Fruit fly (Drosophila melanogaster) whole organism, embryonic: ENCODE results near the gene CG6766.

Experiments used
- Blimp-1 ChIP-seq: fragments of 200-800 bp; sonication (Bioruptor generic); optimal IDR thresholded peaks from 3 replicates; lab custom pipeline; 2018; ENCODE audit warnings: missing biosample characterization, missing genetic modification characterization, mild to moderate bottlenecking, moderate library complexity, missing genetic modification reagents
- CG11723 ChIP-seq: fragments of 200-800 bp; sonication (Bioruptor generic); optimal IDR thresholded peaks from 2 replicates; lab custom pipeline; 2017; ENCODE audit warnings: missing biosample characterization, mild to moderate bottlenecking, missing genetic modification characterization
- CG12104 ChIP-seq: fragments of 200-800 bp; sonication (Bioruptor generic); optimal IDR thresholded peaks from 3 replicates; lab custom pipeline; 2016; ENCODE audit warnings: missing biosample characterization, missing genetic modification characterization
- CG12236 ChIP-seq: fragments of 200-800 bp; sonication (Bioruptor generic); optimal IDR thresholded peaks from 2 replicates; lab custom pipeline; 2016; ENCODE audit warnings: missing biosample characterization, missing genetic modification characterization
- CG12299 ChIP-seq: fragments of 200-800 bp; sonication (Bioruptor generic); optimal IDR thresholded peaks from 2 replicates; lab custom pipeline; 2018; ENCODE audit warnings: missing biosample characterization, mild to moderate bottlenecking, missing genetic modification characterization
- CG13123 ChIP-seq: fragments of 200-800 bp; sonication (Bioruptor generic); optimal IDR thresholded peaks from 2 replicates; lab custom pipeline; 2016; ENCODE audit warnings: missing biosample characterization, missing genetic modification characterization
- CG13775 ChIP-seq: fragments of 200-800 bp; sonication (Bioruptor generic); optimal IDR thresholded peaks from 3 replicates; lab custom pipeline; 2017; ENCODE audit warnings: missing biosample characterization, mild to moderate bottlenecking, missing genetic modification characterization
- CG16815 ChIP-seq: fragments of 200-800 bp; sonication (Bioruptor generic); optimal IDR thresholded peaks from 3 replicates; lab custom pipeline; 2017; ENCODE audit warnings: missing biosample characterization, mild to moderate bottlenecking, missing genetic modification characterization
- CG17359 ChIP-seq: fragments of 200-800 bp; sonication (Bioruptor generic); optimal IDR thresholded peaks from 3 replicates; lab custom pipeline; 2018; ENCODE audit warnings: missing biosample characterization, mild to moderate bottlenecking, missing genetic modification characterization, moderate library complexity
- CG17802 ChIP-seq: fragments of 200-800 bp; sonication (Bioruptor generic); optimal IDR thresholded peaks from 2 replicates; lab custom pipeline; 2018; ENCODE audit warnings: missing biosample characterization, mild to moderate bottlenecking, missing genetic modification characterization, moderate library complexity
- CG18476 ChIP-seq: fragments of 200-800 bp; sonication (Bioruptor generic); optimal IDR thresholded peaks from 2 replicates; lab custom pipeline; 2016; ENCODE audit warnings: missing biosample characterization, mild to moderate bottlenecking, missing genetic modification characterization
- CG3163 ChIP-seq: fragments of 200-800 bp; sonication (Bioruptor generic); optimal IDR thresholded peaks from 3 replicates; lab custom pipeline; 2016; ENCODE audit warnings: missing biosample characterization, missing genetic modification characterization
- CG4282 ChIP-seq: fragments of 200-800 bp; sonication (Bioruptor generic); optimal IDR thresholded peaks from 2 replicates; lab custom pipeline; 2016; ENCODE audit warnings: missing biosample characterization, missing genetic modification characterization
- CG4707 ChIP-seq: fragments of 200-800 bp; sonication (Bioruptor generic); optimal IDR thresholded peaks from 2 replicates; lab custom pipeline; 2018; ENCODE audit warnings: missing biosample characterization, mild to moderate bottlenecking, missing genetic modification characterization, moderate library complexity
- CG7963 ChIP-seq: fragments of 200-800 bp; sonication (Bioruptor generic); IDR thresholded peaks from 3 replicates; pipeline ENCODE4 v1.3.6; 2022; ENCODE audit warnings: missing biosample characterization, missing genetic modification characterization; ENCODE audit not compliant: partially characterized antibody
- Chrac-16 ChIP-seq: fragments of 200-800 bp; sonication (Bioruptor generic); optimal IDR thresholded peaks from 3 replicates; lab custom pipeline; 2016; ENCODE audit warnings: missing biosample characterization, missing genetic modification characterization
- CrebB ChIP-seq: fragments of 200-800 bp; sonication (Bioruptor generic); optimal IDR thresholded peaks from 3 replicates; lab custom pipeline; 2018; ENCODE audit warnings: missing biosample characterization, mild to moderate bottlenecking, missing genetic modification characterization
- HLH4C ChIP-seq: fragments of 200-800 bp; sonication (Bioruptor generic); IDR thresholded peaks from 3 replicates; pipeline ENCODE4 v1.3.6; 2022; ENCODE audit warnings: missing biosample characterization, missing genetic modification characterization; ENCODE audit not compliant: partially characterized antibody
- Hand ChIP-seq: fragments of 200-800 bp; sonication (Bioruptor generic); optimal IDR thresholded peaks from 2 replicates; lab custom pipeline; 2017; ENCODE audit warnings: mild to moderate bottlenecking, missing biosample characterization, missing genetic modification reagents, missing genetic modification characterization
- Hr78 ChIP-seq, 2 experiments: fragments of 200-800 bp in 1 of 2; fragments of >200 bp in 1 of 2; sonication (Bioruptor generic) in 1 of 2; optimal IDR thresholded peaks; 2 replicates each; lab custom pipeline; 2017 to 2019; ENCODE audit warnings: missing biosample characterization in 2 of 2, missing genetic modification characterization in 2 of 2, mild to moderate bottlenecking in 1 of 2, moderate library complexity in 1 of 2
- Lpt ChIP-seq: fragments of >200 bp; optimal IDR thresholded peaks from 2 replicates; lab custom pipeline; 2018; ENCODE audit warnings: missing biosample characterization, missing genetic modification characterization
- Mrtf ChIP-seq: fragments of 200-800 bp; sonication (Bioruptor generic); IDR thresholded peaks from 3 replicates; pipeline ENCODE4 v1.3.6; 2022; ENCODE audit warnings: missing biosample characterization, missing genetic modification characterization
- NC2β ChIP-seq: fragments of 200-800 bp; sonication (Bioruptor generic); optimal IDR thresholded peaks from 2 replicates; lab custom pipeline; 2016; ENCODE audit warnings: missing biosample characterization, missing genetic modification characterization
- Neu2 ChIP-seq: fragments of 200-800 bp; sonication (Bioruptor generic); optimal IDR thresholded peaks from 3 replicates; lab custom pipeline; 2016; ENCODE audit warnings: missing biosample characterization, missing genetic modification characterization, borderline replicate concordance
- Side ChIP-seq: fragments of 200-800 bp; sonication (Bioruptor generic); optimal IDR thresholded peaks from 2 replicates; lab custom pipeline; 2016; ENCODE audit warnings: missing biosample characterization, missing genetic modification characterization
- Taf1 ChIP-seq: fragments of 200-800 bp; sonication (Bioruptor generic); IDR thresholded peaks from 2 replicates; pipeline ENCODE4 v1.3.6; 2022; ENCODE audit warnings: missing biosample characterization, missing genetic modification characterization
- ase ChIP-seq: fragments of 200-800 bp; sonication (Bioruptor generic); IDR thresholded peaks from 3 replicates; pipeline ENCODE4 v1.3.6; 2022; ENCODE audit warnings: missing biosample characterization, missing genetic modification characterization
- bowl ChIP-seq: fragments of 200-800 bp; sonication (Bioruptor generic); IDR thresholded peaks from 2 replicates; pipeline ENCODE4 v1.3.6; 2022; ENCODE audit warnings: missing biosample characterization, missing genetic modification characterization
- cg ChIP-seq: fragments of 200-800 bp; sonication (Bioruptor generic); optimal IDR thresholded peaks from 3 replicates; lab custom pipeline; 2019; ENCODE audit warnings: missing biosample characterization, mild to moderate bottlenecking, missing genetic modification characterization, moderate library complexity
- corto ChIP-seq: fragments of 200-800 bp; sonication (Bioruptor generic); optimal IDR thresholded peaks from 2 replicates; lab custom pipeline; 2016; ENCODE audit warnings: missing biosample characterization, mild to moderate bottlenecking, missing genetic modification characterization, moderate library complexity
- da ChIP-seq: fragments of 200-800 bp; sonication (Bioruptor generic); optimal IDR thresholded peaks from 2 replicates; lab custom pipeline; 2016; ENCODE audit warnings: missing biosample characterization, missing genetic modification characterization
- dmrt11E ChIP-seq: fragments of 200-800 bp; sonication (Bioruptor generic); optimal IDR thresholded peaks from 3 replicates; lab custom pipeline; 2018; ENCODE audit warnings: missing biosample characterization, mild to moderate bottlenecking, missing genetic modification characterization, moderate library complexity
- knrl ChIP-seq: fragments of 200-800 bp; sonication (Bioruptor generic); IDR thresholded peaks from 3 replicates; pipeline ENCODE4 v1.3.6; 2022; ENCODE audit warnings: missing biosample characterization, missing genetic modification characterization; ENCODE audit not compliant: partially characterized antibody
- odd ChIP-seq: fragments of 200-800 bp; sonication (Bioruptor generic); optimal IDR thresholded peaks from 2 replicates; lab custom pipeline; 2017; ENCODE audit warnings: missing biosample characterization, mild to moderate bottlenecking, missing genetic modification characterization
- peb ChIP-seq: fragments of 200-800 bp; sonication (Bioruptor generic); IDR thresholded peaks from 2 replicates; pipeline ENCODE4 v1.3.6; 2022; ENCODE audit warnings: missing biosample characterization, missing genetic modification characterization
- pros ChIP-seq: fragments of 200-800 bp; sonication (Bioruptor generic); optimal IDR thresholded peaks from 3 replicates; lab custom pipeline; 2019; ENCODE audit warnings: missing biosample characterization, mild to moderate bottlenecking, missing genetic modification characterization, moderate library complexity
- ro ChIP-seq: fragments of 200-800 bp; sonication (Bioruptor generic); IDR thresholded peaks from 2 replicates; pipeline ENCODE4 v1.3.6; 2022; ENCODE audit warnings: missing biosample characterization, missing genetic modification characterization
- schlank ChIP-seq: fragments of 200-800 bp; sonication (Bioruptor generic); optimal IDR thresholded peaks from 2 replicates; lab custom pipeline; 2018; ENCODE audit warnings: missing biosample characterization, mild to moderate bottlenecking, missing genetic modification characterization
- sisA ChIP-seq: fragments of 200-800 bp; sonication (Bioruptor generic); IDR thresholded peaks from 2 replicates; pipeline ENCODE4 v1.3.6; 2022; ENCODE audit warnings: missing biosample characterization, missing genetic modification characterization
- slbo ChIP-seq: fragments of 200-800 bp; sonication (Bioruptor generic); IDR thresholded peaks from 2 replicates; pipeline ENCODE4 v1.3.6; 2022; ENCODE audit warnings: missing biosample characterization, missing genetic modification characterization
- sug ChIP-seq: fragments of 200-800 bp; optimal IDR thresholded peaks from 2 replicates; lab custom pipeline; 2019; ENCODE audit warnings: missing biosample characterization, mild to moderate bottlenecking, missing genetic modification characterization, moderate library complexity
- tll ChIP-seq, 2 experiments: fragments of 200-800 bp in 1 of 2; fragments of >200 bp in 1 of 2; sonication (Bioruptor generic) in 1 of 2; optimal IDR thresholded peaks; 2 replicates each; lab custom pipeline; 2017 to 2019; ENCODE audit warnings: missing biosample characterization in 2 of 2, missing genetic modification characterization in 2 of 2, mild to moderate bottlenecking in 1 of 2, moderate library complexity in 1 of 2
- trh ChIP-seq: fragments of 200-800 bp; sonication (Bioruptor generic); optimal IDR thresholded peaks from 2 replicates; lab custom pipeline; 2016; ENCODE audit warnings: missing biosample characterization, missing genetic modification characterization
- tup ChIP-seq: fragments of 200-800 bp; sonication (Bioruptor generic); optimal IDR thresholded peaks from 2 replicates; lab custom pipeline; 2016; ENCODE audit warnings: missing biosample characterization, mild to moderate bottlenecking, missing genetic modification characterization, moderate library complexity
- twi ChIP-seq: fragments of 200-800 bp; optimal IDR thresholded peaks from 2 replicates; lab custom pipeline; 2019; ENCODE audit warnings: missing biosample characterization, mild to moderate bottlenecking, missing genetic modification characterization, moderate library complexity
- vfl ChIP-seq: fragments of 200-800 bp; sonication (Bioruptor generic); optimal IDR thresholded peaks from 2 replicates; lab custom pipeline; 2016; ENCODE audit warnings: missing biosample characterization, missing genetic modification characterization
- zen ChIP-seq: fragments of 200-800 bp; sonication (Bioruptor generic); optimal IDR thresholded peaks from 3 replicates; lab custom pipeline; 2018; ENCODE audit warnings: missing biosample characterization, mild to moderate bottlenecking, missing genetic modification characterization, moderate library complexity

Gene CG6766

DNA sequence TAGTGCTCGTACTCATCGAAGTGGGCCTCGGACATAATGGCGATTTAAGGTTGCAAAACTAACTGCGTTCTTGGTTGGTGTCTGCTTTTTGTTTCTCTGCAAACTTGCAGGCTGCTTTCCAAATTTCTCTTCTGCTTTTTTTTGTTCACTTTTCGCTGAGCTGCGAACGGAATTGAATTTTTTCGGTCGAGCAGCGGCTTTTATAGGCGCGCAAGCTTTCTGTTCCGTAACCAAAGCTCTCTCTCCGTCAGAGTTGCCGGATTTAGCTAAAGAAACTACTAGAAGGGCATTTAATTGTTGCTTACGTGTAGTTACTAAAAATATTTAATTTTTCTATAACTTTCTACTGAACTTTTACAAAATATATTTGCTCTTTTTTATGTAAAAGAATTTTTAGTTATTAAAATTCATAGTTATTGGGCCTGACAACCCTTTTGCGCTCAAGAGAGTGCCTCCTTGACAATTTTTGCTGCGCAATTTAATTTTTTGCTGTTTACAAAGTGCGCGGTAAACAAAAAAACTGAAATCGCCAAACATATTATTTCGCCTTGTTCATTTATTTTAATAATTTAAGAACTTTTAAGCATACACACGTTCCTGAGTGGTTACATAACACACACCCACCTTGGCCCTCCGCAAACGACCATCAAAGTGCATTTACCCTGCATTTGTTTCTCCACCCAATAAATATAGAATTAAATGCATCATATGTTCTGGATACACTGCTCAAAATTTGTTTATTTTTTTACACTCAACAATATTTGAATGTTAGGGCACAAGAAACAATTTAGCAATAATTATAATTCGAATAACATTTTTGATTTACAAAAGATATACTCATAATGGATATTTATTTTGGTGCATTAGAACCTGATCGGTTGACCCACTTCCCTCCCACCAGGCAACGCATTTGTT lies 5.7 kb upstream of the CG6766 start, which contains the start of gene CG6770 (continued):
- TF ChIP-seq ase (GFP tag; lab: Robert Waterston, UW) = peak; percentile 67; the same call in 2 of the 3 replicates
- TF ChIP-seq knrl (GFP tag; lab: Robert Waterston, UW) = no peak
- peak; percentile 43 for TF ChIP-seq Chrac-16 (GFP tag; lab: Kevin White, UChicago)
- TF ChIP-seq CG16815 (GFP tag; lab: Kevin White, UChicago) = peak; percentile 2
- TF ChIP-seq zen (tag; lab: Kevin White, UChicago) = peak; percentile 27
- no peak for TF ChIP-seq CG13123 (GFP tag; lab: Kevin White, UChicago)
- no peak for TF ChIP-seq cg (GFP tag; lab: Kevin White, UChicago)
- TF ChIP-seq tup (GFP tag; lab: Kevin White, UChicago) = peak; percentile 52
- TF ChIP-seq vfl = peak; percentile 63
- TF ChIP-seq tll (GFP tag; optimal IDR thresholded peaks at IDR 0.05; lab: Kevin White, UChicago) = no peak
- TF ChIP-seq Blimp-1 = peak; percentile 57
- no peak for TF ChIP-seq ro (GFP tag; lab: Robert Waterston, UW)
- TF ChIP-seq CG18476 (GFP tag; lab: Kevin White, UChicago) = peak; percentile 70
- peak; percentile 7 for TF ChIP-seq NC2β (GFP tag; lab: Kevin White, UChicago)
- TF ChIP-seq CG4282 (GFP tag; lab: Kevin White, UChicago) = peak; percentile 16
- peak; percentile 92 for TF ChIP-seq Hand (GFP tag; lab: Kevin White, UChicago)
- no peak for TF ChIP-seq twi (tag; lab: Kevin White, UChicago)
- peak; percentile 78 for TF ChIP-seq sug (tag; lab: Kevin White, UChicago)
- peak; percentile 38 for TF ChIP-seq Side (GFP tag; lab: Kevin White, UChicago)
- peak; percentile 87 for TF ChIP-seq CG12299
- TF ChIP-seq trh (GFP tag; lab: Kevin White, UChicago) = peak; percentile 43
- peak; percentile 78 for TF ChIP-seq odd (GFP tag; lab: Kevin White, UChicago)
- TF ChIP-seq slbo (GFP tag; lab: Robert Waterston, UW) = peak; percentile 85
- peak; percentile 58 for TF ChIP-seq CG11723 (GFP tag; lab: Kevin White, UChicago)
- TF ChIP-seq CG4707 = peak; percentile 29
- TF ChIP-seq CG12236 (GFP tag; lab: Kevin White, UChicago) = no peak
- no peak for TF ChIP-seq CG17802 (tag; lab: Kevin White, UChicago)
- peak; percentile 35 for TF ChIP-seq CrebB
- peak; percentile 79 for TF ChIP-seq Mrtf (GFP tag; lab: Robert Waterston, UW)
- peak; percentile 51 for TF ChIP-seq sisA (GFP tag; lab: Robert Waterston, UW)
- peak; percentile 50 for TF ChIP-seq corto (GFP tag; lab: Kevin White, UChicago)
- peak; percentile 79 for TF ChIP-seq CG17359 (tag; lab: Kevin White, UChicago)
- no peak for TF ChIP-seq da (GFP tag; lab: Kevin White, UChicago)
- TF ChIP-seq dmrt11E (tag; lab: Kevin White, UChicago) = no peak
- peak; percentile 53 for TF ChIP-seq schlank (tag; lab: Kevin White, UChicago)
- TF ChIP-seq CG13775 (GFP tag; lab: Kevin White, UChicago) = peak; percentile 59
- peak; percentile 70 for TF ChIP-seq Taf1
- TF ChIP-seq Hr78 (GFP tag; optimal IDR thresholded peaks at IDR 0.05; lab: Kevin White, UChicago) = peak in 1 of 2 experiments; percentile 33
- peak; percentile 34; the same call in 2 of the 3 replicates for TF ChIP-seq HLH4C (GFP tag; lab: Robert Waterston, UW)
- peak; percentile 86; the same call in 1 of the 2 replicates for TF ChIP-seq bowl
- no peak for TF ChIP-seq Neu2
- peak; percentile 16 for TF ChIP-seq CG3163
- no peak for TF ChIP-seq Lpt (GFP tag; lab: Kevin White, UChicago)
- TF ChIP-seq pros (GFP tag; lab: Kevin White, UChicago) = no peak
- peak; percentile 85 for TF ChIP-seq CG12104 (GFP tag; lab: Kevin White, UChicago)
- peak; percentile 70 for TF ChIP-seq peb (GFP tag; lab: Robert Waterston, UW)
- TF ChIP-seq CG7963 (GFP tag; lab: Robert Waterston, UW) = peak; percentile 35; the same call in 1 of the 3 replicates
